Worm (Caenorhabditis elegans) whole organism, early embryonic: ENCODE results near the gene cutl-15.

ENCODE experiments used
- F13C5.2 ChIP-seq: sonication (generic microtip); optimal IDR thresholded peaks from 2 replicates; lab custom pipeline; 2017; ENCODE audit warnings: mild to moderate bottlenecking, missing genetic modification characterization, inconsistent platforms, missing compliant biosample characterization
- ama-1 ChIP-seq: fragments of 150-350 bp; optimal IDR thresholded peaks from 2 replicates; lab custom pipeline; 2014
- ceh-36 ChIP-seq: sonication (generic microtip); optimal IDR thresholded peaks from 2 replicates; lab custom pipeline; 2016; ENCODE audit warnings: missing genetic modification characterization, inconsistent platforms, missing compliant biosample characterization
- flt-1 ChIP-seq: fragments of 200-800 bp; sonication (Bioruptor generic); IDR thresholded peaks from 2 replicates; pipeline ENCODE4 v1.3.6; 2022; ENCODE audit warnings: missing genetic modification characterization, missing compliant biosample characterization
- hmbx-1 ChIP-seq: sonication (generic microtip); optimal IDR thresholded peaks from 2 replicates; lab custom pipeline; 2016; ENCODE audit warnings: mild to moderate bottlenecking, missing genetic modification characterization, missing compliant biosample characterization
- pes-1 ChIP-seq: fragments of 200-800 bp; sonication (Bioruptor generic); IDR thresholded peaks from 2 replicates; pipeline ENCODE4 v1.3.6; 2022; ENCODE audit warnings: missing genetic modification reagents, missing genetic modification characterization, missing compliant biosample characterization
- scrt-1 ChIP-seq: fragments of 200-800 bp; sonication (Bioruptor generic); IDR thresholded peaks from 2 replicates; pipeline ENCODE4 v1.3.6; 2022; ENCODE audit warnings: missing genetic modification characterization, missing compliant biosample characterization
- tbx-11 ChIP-seq: fragments of 200-800 bp; sonication (Bioruptor generic); IDR thresholded peaks from 2 replicates; pipeline ENCODE4 v1.3.6; 2022; ENCODE audit warnings: missing genetic modification characterization, missing compliant biosample characterization
- tbx-37 ChIP-seq: fragments of 200-800 bp; sonication (Bioruptor generic); conservative IDR thresholded peaks from 2 replicates; pipeline ENCODE4 v1.3.6; 2022; ENCODE audit warnings: missing genetic modification reagents, missing genetic modification characterization, missing compliant biosample characterization

DNA sequence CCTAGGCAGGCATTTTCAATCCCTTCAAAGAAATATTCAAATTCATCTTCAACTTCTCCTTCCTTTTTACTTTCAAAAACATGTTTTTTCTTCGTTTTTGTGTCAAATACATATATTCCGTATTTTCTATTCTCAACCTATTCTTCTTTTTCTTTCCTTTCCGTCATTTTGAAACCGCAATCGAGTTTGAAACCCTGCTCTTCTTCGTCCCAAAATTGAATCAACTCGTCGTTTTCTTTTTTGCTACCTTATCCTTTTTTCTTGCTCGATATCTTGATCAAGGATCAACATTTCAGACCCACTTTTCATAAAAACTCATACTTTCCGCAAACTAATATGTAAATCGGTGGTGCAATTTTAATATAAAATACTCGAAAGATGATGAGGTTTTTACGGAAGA, 2.3 kb downstream of the cutl-15 start:
- TF ChIP-seq pes-1 (GFP tag; lab: Robert Waterston, UW) (no peak), ama-1 (no peak), tbx-37 (no peak), flt-1 (GFP tag; lab: Robert Waterston, UW) (no peak), F13C5.2 (tag; lab: Kevin White, UChicago) (no peak), hmbx-1 (no peak), tbx-11 (no peak), scrt-1 (GFP tag; lab: Robert Waterston, UW) (no peak), ceh-36 (tag; lab: Kevin White, UChicago) (no peak)
